Worm (Caenorhabditis elegans): Measurements from ENCODE around the gene rocf-1.

Gene rocf-1

ce11 chrV:15426944-15427343, 37.4 kb downstream of the rocf-1 start, which contains the start of gene fbxa-209:
Gene fbxa-209 (minus strand): TSS chrV:15427044.
- TF ChIP-seq lin-13 (GFP tag; optimal IDR thresholded peaks at IDR 0.05) (no peak), nhr-85 (tag) (peak; percentile 13), efl-1 (optimal IDR thresholded peaks at IDR 0.05) (no peak), efl-1 (GFP tag; optimal IDR thresholded peaks at IDR 0.05 in 1 of 2) (peak in 1 of 2 experiments; percentile 84)

ce11 chrV:15425368-15426091, 38.8 kb downstream of the rocf-1 start, which contains the start of gene Y36E3A.2:
Gene Y36E3A.2 (plus strand): TSS chrV:15426041.
- TF ChIP-seq lin-14 (GFP tag; optimal IDR thresholded peaks at IDR 0.05) (no peak), elt-2 (tag; optimal IDR thresholded peaks at IDR 0.05) (peak; percentile 65), efl-1 (optimal IDR thresholded peaks at IDR 0.05) (no peak), efl-1 (GFP tag; optimal IDR thresholded peaks at IDR 0.05 in 1 of 2) (peak in 1 of 2 experiments; percentile 9), unc-130 (tag; optimal IDR thresholded peaks at IDR 0.05) (no peak), sup-37 (GFP tag; optimal IDR thresholded peaks at IDR 0.05) (no peak), C16A3.4 (tag; optimal IDR thresholded peaks at IDR 0.05) (no peak), sox-4 (tag; optimal IDR thresholded peaks at IDR 0.05) (no peak), nhr-77 (tag; optimal IDR thresholded peaks at IDR 0.05) (no peak)

DNA sequence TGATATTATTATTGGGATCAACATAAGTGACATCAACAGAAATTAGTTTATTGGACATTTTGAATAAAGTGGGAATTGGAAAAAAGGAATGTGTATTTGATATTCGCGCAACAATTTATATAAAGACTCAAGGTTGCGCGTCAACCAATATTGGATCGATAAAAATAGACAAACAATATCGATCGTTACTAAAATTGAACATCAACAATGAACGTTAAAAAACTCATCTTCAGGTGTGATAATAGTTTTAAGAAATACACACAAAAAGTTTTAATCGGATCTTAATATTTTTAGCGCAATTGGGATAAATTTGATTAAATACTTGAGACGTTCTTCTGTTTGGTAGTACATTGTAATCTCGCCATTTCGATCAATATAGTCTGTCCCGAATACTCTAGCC, 40.7 kb downstream of the rocf-1 start, which contains the start of gene fbxa-104:
fbxa-104 (minus strand) TSS at position 83 of the 400 bp plus-strand sequence.
- no peak for TF ChIP-seq nhr-20 (tag; optimal IDR thresholded peaks at IDR 0.05)
- TF ChIP-seq unc-130 (tag; optimal IDR thresholded peaks at IDR 0.05), result no peak
- no peak for TF ChIP-seq pax-3 (tag; optimal IDR thresholded peaks at IDR 0.05)
- TF ChIP-seq skn-1 (tag; optimal IDR thresholded peaks at IDR 0.05), result no peak
- no peak for TF ChIP-seq C34B4.2 (tag; optimal IDR thresholded peaks at IDR 0.05)
- no peak for TF ChIP-seq tlp-1 (tag; optimal IDR thresholded peaks at IDR 0.05)
- no peak for TF ChIP-seq lsy-2 (tag; optimal IDR thresholded peaks at IDR 0.05)
- no peak for TF ChIP-seq unc-98 (GFP tag; IDR thresholded peaks at IDR 0.05)
- TF ChIP-seq nhr-47 (tag; optimal IDR thresholded peaks at IDR 0.05), result no peak
- TF ChIP-seq snpc-4 (tag; optimal IDR thresholded peaks at IDR 0.05), result no peak
- TF ChIP-seq nhr-12 (tag; optimal IDR thresholded peaks at IDR 0.05), result no peak
- TF ChIP-seq xbp-1 (tag; optimal IDR thresholded peaks at IDR 0.05), result no peak
- no peak for TF ChIP-seq sup-37 (GFP tag; optimal IDR thresholded peaks at IDR 0.05)
- no peak for TF ChIP-seq nhr-84 (tag; optimal IDR thresholded peaks at IDR 0.05)
- TF ChIP-seq nhr-77 (tag; optimal IDR thresholded peaks at IDR 0.05), result no peak
- no peak for TF ChIP-seq dsc-1 (tag; optimal IDR thresholded peaks at IDR 0.05)

DNA sequence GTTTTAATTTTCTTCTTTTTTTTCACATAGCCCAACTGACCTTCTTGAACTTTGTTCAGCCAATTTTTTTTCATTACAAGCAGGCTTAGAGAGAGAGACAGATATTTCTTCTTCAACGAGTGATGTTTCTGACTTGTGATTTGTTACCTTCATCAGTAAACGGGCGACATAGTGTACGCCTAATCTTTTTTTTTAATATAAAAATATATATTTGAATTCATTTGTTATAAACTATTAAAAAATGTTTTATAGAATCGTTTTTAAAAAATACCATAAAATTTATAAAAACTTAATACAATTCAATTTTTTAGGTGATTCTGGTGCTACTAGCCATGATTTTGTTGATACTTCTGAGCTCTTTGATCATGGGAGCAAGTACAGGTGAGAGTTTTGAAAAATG, 46.5 kb downstream of the rocf-1 start, which contains the start of gene T06E6.10:
T06E6.10 (plus strand) TSS at position 301 of the 400 bp plus-strand sequence.
- TF ChIP-seq ces-1 (GFP tag; optimal IDR thresholded peaks at IDR 0.05) (no peak), nhr-76 (tag; optimal IDR thresholded peaks at IDR 0.05) (no peak), nhr-71 (tag; optimal IDR thresholded peaks at IDR 0.05) (no peak), irx-1 (tag; optimal IDR thresholded peaks at IDR 0.05) (no peak), egl-13 (tag; optimal IDR thresholded peaks at IDR 0.05) (no peak), ztf-4 (tag; optimal IDR thresholded peaks at IDR 0.05) (no peak), grh-1 (GFP tag; IDR thresholded peaks at IDR 0.05) (no peak), ama-1 (optimal IDR thresholded peaks at IDR 0.05) (no peak), F16B12.6 (tag; optimal IDR thresholded peaks at IDR 0.05) (no peak), alr-1 (tag; optimal IDR thresholded peaks at IDR 0.05; ENCODE audit: borderline replicate concordance) (no peak), snu-23 (GFP tag; optimal IDR thresholded peaks at IDR 0.05) (no peak), lin-13 (GFP tag; optimal IDR thresholded peaks at IDR 0.05) (no peak), sox-4 (tag; optimal IDR thresholded peaks at IDR 0.05) (no peak)

DNA sequence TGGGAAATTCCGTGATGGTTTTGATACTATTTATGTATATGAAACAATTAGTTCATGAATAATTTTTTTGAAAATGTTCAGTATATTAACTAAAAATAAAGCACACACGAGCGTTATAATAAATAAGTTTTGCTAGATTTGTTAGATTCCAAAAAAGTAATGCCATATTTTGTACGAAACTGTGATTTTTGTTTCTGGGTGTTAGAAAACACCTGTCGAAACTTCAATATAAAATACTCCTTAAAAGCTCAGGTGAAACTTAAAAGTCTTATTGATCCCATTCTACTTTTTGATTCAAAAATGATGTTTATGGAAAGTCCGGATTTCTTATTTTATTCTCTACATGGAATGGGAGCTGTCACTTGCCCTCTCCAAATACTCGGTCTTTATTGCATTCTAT, 48.4 kb downstream of the rocf-1 start, which contains the start of gene srh-265:
srh-265 (plus strand) TSS at position 301 of the 400 bp plus-strand sequence.
- TF ChIP-seq lsy-2 (tag; optimal IDR thresholded peaks at IDR 0.05) (no peak), aha-1 (tag; optimal IDR thresholded peaks at IDR 0.05) (no peak), nhr-90 (tag; optimal IDR thresholded peaks at IDR 0.05; ENCODE audit: poor library complexity) (no peak), lin-35 (GFP tag; optimal IDR thresholded peaks at IDR 0.05) (no peak), dsc-1 (tag; optimal IDR thresholded peaks at IDR 0.05) (no peak)
